Fruit fly (Drosophila melanogaster): Measurements from ENCODE around the gene CG6845.

CG6845 gene

DNA sequence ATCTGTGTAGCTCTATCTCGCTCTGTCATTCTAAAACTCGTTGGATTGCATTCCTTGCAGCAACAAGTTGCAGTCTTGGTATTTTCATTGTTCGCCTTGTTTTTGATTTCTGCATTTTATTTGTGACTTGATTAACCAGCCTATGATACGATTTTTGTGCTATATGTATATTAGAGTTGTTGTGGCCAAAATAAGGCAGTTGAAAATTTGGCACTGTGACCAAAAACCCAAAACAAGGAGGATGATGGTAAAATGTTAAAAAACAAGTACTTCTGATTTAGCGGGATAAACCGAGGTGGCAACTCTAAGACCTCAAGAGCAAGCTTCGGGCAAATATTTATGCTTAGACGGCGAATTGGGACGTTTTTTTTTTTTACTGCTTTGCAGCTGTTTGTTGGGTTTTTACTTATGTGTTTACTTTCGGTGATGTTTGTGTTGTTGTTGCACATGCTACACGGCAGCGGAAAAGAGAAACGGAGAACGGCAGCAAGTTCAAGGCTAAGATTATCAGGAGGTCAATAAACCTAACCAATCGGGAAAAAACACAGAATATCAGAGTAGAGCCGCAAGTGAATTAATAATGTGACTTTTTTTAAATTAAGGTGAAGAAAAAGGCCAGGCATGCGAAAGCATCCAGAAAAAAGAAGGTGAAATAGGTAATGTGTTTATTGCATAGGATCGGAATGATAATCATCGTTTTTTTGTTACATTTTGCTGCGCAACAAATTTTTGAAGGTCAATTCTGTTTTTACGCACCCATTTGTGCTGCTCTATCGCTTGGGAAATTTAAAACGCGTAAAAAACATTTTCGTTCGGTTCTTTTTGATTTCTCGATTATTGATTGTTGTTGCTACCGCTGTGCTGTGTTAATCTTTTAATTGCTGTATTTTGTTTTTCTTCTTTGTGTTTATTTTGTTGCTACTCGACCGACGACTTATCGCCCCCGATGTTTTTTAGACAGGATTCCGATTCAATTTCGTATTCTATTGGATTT, 6.4 kb upstream of the CG6845 start:
- TF ChIP-seq kay (GFP tag; ENCODE audit: borderline replicate concordance) (peak; percentile 84), tj (GFP tag; optimal IDR thresholded peaks at IDR 0.05) (peak; percentile 39), CG12768 (GFP tag; optimal IDR thresholded peaks at IDR 0.05) (no peak)

DNA sequence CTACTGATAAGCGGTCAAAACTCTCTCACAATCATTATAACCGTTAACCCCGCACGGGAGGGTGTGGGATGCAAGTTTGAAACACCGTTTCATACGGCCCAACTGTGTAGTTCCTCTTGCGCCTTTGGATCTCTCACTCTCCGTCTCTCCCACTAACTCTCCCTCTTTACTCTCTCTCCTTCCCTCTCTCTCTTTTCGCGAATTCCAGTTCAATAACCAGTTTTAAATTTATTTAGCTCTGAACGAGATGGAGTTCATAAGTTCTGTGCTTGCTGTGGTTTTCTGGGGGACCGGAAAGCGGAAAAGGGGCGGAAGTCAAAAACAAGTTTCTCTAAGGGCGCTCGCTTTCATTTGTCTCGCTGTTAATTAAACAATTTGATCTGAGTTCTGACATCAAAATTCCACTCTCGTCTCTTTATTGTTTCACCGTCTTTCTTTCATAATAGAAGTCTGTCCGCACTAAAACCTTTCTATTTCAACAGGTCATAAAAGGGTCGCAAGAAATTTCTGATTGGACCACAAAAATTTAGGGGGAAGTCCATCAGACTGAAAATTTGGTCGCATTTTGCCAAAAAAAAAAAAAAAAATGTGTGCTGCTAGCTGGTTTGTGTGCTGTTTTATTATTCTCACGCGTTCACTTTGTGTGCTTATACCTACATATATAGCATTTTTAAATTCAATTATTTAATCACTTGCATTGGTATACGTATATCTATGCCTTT, 5.2 kb upstream of the CG6845 start:
- TF ChIP-seq pad (GFP tag; optimal IDR thresholded peaks at IDR 0.05) (peak; percentile 95), ovo (GFP tag; optimal IDR thresholded peaks at IDR 0.05) (peak; percentile 91), cnc (optimal IDR thresholded peaks at IDR 0.05) (no peak), CG11617 (GFP tag; optimal IDR thresholded peaks at IDR 0.05) (no peak), CG1620 (GFP tag; optimal IDR thresholded peaks at IDR 0.05) (no peak), bab1 (GFP tag; optimal IDR thresholded peaks at IDR 0.05) (no peak), CG33017 (tag; optimal IDR thresholded peaks at IDR 0.05) (no peak), Mnt (GFP tag; optimal IDR thresholded peaks at IDR 0.05) (no peak), Clk (GFP tag; optimal IDR thresholded peaks at IDR 0.05) (no peak)

DNA sequence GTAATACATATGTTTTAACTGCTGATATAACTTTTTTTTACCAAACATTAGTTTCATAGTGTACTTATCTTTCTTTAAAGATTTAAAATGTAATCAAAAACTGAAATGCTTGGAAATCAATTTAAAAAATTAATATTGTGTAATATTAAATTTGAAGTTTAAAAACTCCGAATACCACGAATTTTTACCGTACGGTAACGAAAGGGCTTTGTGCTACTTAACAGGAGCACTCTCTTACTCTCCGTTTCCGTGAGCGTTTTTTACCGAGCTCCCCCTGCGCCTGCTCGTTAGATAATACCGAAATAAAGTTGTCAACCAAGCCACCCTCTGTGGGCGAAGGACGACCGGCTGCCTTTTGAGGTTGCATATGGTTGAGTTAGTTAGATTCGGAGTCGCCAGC, 6.3 kb downstream of the CG6845 start, which contains the start of the genes Dic61B and p130CAS:
Gene Dic61B, minus strand, starts transcription at position 101 of the 400 bp plus-strand sequence.
Gene p130CAS, plus strand, starts transcription at position 396 of the 400 bp plus-strand sequence.
- TF ChIP-seq Clk (GFP tag; optimal IDR thresholded peaks at IDR 0.05), result no peak
- TF ChIP-seq CG5204 (GFP tag; optimal IDR thresholded peaks at IDR 0.05), result no peak
- no peak for TF ChIP-seq kay (GFP tag; ENCODE audit: borderline replicate concordance)
- no peak for TF ChIP-seq Hr96 (GFP tag; optimal IDR thresholded peaks at IDR 0.05)
- TF ChIP-seq Crg-1 (GFP tag; optimal IDR thresholded peaks at IDR 0.05), result no peak
- TF ChIP-seq CG7045 (GFP tag; optimal IDR thresholded peaks at IDR 0.05), result no peak
- TF ChIP-seq Mnt (GFP tag; optimal IDR thresholded peaks at IDR 0.05), result no peak
- no peak for TF ChIP-seq CG7101 (tag; optimal IDR thresholded peaks at IDR 0.05)
- no peak for TF ChIP-seq CG33017 (tag; optimal IDR thresholded peaks at IDR 0.05)
- TF ChIP-seq pad (GFP tag; optimal IDR thresholded peaks at IDR 0.05), result no peak
- no peak for TF ChIP-seq toe (GFP tag; optimal IDR thresholded peaks at IDR 0.05)
- TF ChIP-seq ovo (GFP tag; optimal IDR thresholded peaks at IDR 0.05), result no peak
- TF ChIP-seq CG12768 (GFP tag; optimal IDR thresholded peaks at IDR 0.05), result no peak
- no peak for TF ChIP-seq CG1620 (GFP tag; optimal IDR thresholded peaks at IDR 0.05)
- no peak for TF ChIP-seq CG11617 (GFP tag; optimal IDR thresholded peaks at IDR 0.05)
- TF ChIP-seq cic (GFP tag; optimal IDR thresholded peaks at IDR 0.05), result no peak
- TF ChIP-seq tj (GFP tag; optimal IDR thresholded peaks at IDR 0.05), result no peak
- TF ChIP-seq CG14711 (tag; optimal IDR thresholded peaks at IDR 0.05), result no peak
- no peak for TF ChIP-seq cnc (optimal IDR thresholded peaks at IDR 0.05)
- TF ChIP-seq bab1 (GFP tag; optimal IDR thresholded peaks at IDR 0.05), result no peak

DNA sequence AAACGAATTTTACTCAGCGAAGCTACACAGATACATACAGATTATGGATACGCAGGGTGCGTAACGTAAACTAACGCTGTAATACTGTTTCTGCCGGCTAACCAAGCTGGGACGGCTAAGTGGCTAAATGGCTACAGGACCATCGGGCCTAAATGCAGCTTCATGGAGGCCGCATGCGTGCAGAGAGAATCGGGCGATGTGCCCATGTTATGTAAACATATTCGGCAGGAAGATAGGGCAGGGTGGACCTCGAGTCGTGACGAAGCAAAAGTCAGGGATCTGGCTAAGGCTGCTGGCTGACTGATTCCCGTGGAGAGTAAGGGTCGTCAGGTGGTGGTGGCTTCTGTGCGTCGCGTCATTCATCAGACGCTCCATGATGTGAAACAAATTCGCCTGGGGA, 7.4 kb downstream of the CG6845 start:
- TF ChIP-seq toe (GFP tag; optimal IDR thresholded peaks at IDR 0.05) (no peak), CG33017 (tag; optimal IDR thresholded peaks at IDR 0.05) (no peak), CG7101 (tag; optimal IDR thresholded peaks at IDR 0.05) (no peak), Mnt (GFP tag; optimal IDR thresholded peaks at IDR 0.05) (no peak), Clk (GFP tag; optimal IDR thresholded peaks at IDR 0.05) (no peak), ovo (GFP tag; optimal IDR thresholded peaks at IDR 0.05) (no peak), CG11617 (GFP tag; optimal IDR thresholded peaks at IDR 0.05) (no peak), Crg-1 (GFP tag; optimal IDR thresholded peaks at IDR 0.05) (no peak), Hr96 (GFP tag; optimal IDR thresholded peaks at IDR 0.05) (no peak), CG12768 (GFP tag; optimal IDR thresholded peaks at IDR 0.05) (no peak), pad (GFP tag; optimal IDR thresholded peaks at IDR 0.05) (no peak), kay (GFP tag; ENCODE audit: borderline replicate concordance) (no peak), CG1620 (GFP tag; optimal IDR thresholded peaks at IDR 0.05) (no peak), cic (GFP tag; optimal IDR thresholded peaks at IDR 0.05) (no peak)

DNA sequence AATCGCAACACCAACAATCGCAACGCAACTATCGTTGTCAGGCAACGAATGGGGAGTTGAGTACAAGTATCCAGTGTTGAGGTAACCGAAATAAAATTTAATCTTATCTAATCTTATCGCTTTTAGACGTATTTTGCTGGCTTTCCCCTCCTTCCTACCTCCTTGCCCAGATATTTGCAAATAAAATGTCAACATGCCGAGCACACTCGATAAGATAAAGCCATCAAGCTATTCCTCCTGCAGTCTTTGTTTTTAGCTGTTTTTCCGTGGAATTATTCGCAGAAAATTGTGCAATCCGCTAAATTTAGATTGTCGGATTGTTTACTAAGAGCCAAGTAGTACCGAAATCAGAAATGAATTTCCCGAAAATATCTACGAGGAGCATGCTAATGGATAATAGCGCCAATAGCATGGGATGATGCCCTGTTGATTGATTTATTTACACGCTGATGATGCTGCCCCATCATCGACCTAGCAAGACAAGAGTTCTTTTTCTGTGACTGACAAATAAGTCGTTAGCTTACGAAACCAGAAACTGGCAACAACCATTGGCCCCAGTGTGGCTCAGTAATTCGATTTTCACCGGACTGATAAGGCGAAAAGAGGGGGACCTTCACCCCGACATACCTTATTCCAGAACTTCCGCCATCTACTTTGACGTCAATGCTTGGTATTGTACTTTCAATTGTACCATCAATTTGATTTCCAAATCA, 10.5 kb downstream of the CG6845 start:
- TF ChIP-seq Hr96 (GFP tag; optimal IDR thresholded peaks at IDR 0.05) (no peak), cic (GFP tag; optimal IDR thresholded peaks at IDR 0.05) (peak; percentile 88), CG11617 (GFP tag; optimal IDR thresholded peaks at IDR 0.05) (peak; percentile 31), Mnt (GFP tag; optimal IDR thresholded peaks at IDR 0.05) (peak; percentile 58), tj (GFP tag; optimal IDR thresholded peaks at IDR 0.05) (no peak), ovo (GFP tag; optimal IDR thresholded peaks at IDR 0.05) (peak; percentile 30), CG33017 (tag; optimal IDR thresholded peaks at IDR 0.05) (peak; percentile 70), CG7045 (GFP tag; optimal IDR thresholded peaks at IDR 0.05) (peak; percentile 19), kay (GFP tag; ENCODE audit: borderline replicate concordance) (peak; percentile 96), Clk (GFP tag; optimal IDR thresholded peaks at IDR 0.05) (peak; percentile 4), CG5204 (GFP tag; optimal IDR thresholded peaks at IDR 0.05) (no peak), CG7101 (tag; optimal IDR thresholded peaks at IDR 0.05) (peak; percentile 59), toe (GFP tag; optimal IDR thresholded peaks at IDR 0.05) (no peak), CG12768 (GFP tag; optimal IDR thresholded peaks at IDR 0.05) (peak; percentile 19)

Data from whole organism, adult.